Worm (Caenorhabditis elegans) whole organism, late embryonic: ENCODE results near the gene glrx-3.

Experiments
- C08G9.2 ChIP-seq: sonication (generic microtip); optimal IDR thresholded peaks from 2 replicates; lab custom pipeline; 2016; ENCODE audit warnings: mild to moderate bottlenecking, missing genetic modification characterization, moderate library complexity, missing compliant biosample characterization
- C38D4.7 ChIP-seq: fragments of 200-800 bp; sonication (Bioruptor generic); optimal IDR thresholded peaks from 2 replicates; lab custom pipeline; 2018; ENCODE audit warnings: mild to moderate bottlenecking, missing genetic modification characterization, moderate library complexity, missing compliant biosample characterization
- F13H6.1 ChIP-seq: sonication (generic microtip); optimal IDR thresholded peaks from 2 replicates; lab custom pipeline; 2016; ENCODE audit warnings: missing genetic modification characterization, missing compliant biosample characterization
- K02D7.2 ChIP-seq: sonication (generic microtip); optimal IDR thresholded peaks from 2 replicates; lab custom pipeline; 2017; ENCODE audit warnings: mild to moderate bottlenecking, missing genetic modification characterization, missing compliant biosample characterization
- T23F11.4 ChIP-seq: fragments of 200-800 bp; sonication (Bioruptor generic); optimal IDR thresholded peaks from 2 replicates; lab custom pipeline; 2018; ENCODE audit warnings: mild to moderate bottlenecking, missing genetic modification characterization, missing compliant biosample characterization
- Y22D7AL.16 ChIP-seq: sonication (generic microtip); optimal IDR thresholded peaks from 2 replicates; lab custom pipeline; 2016; ENCODE audit warnings: missing genetic modification characterization, missing compliant biosample characterization
- ama-1 ChIP-seq: fragments of 150-350 bp; optimal IDR thresholded peaks from 2 replicates; lab custom pipeline; 2014
- ceh-18 ChIP-seq: sonication (generic microtip); optimal IDR thresholded peaks from 2 replicates; lab custom pipeline; 2016; ENCODE audit warnings: missing genetic modification characterization, missing compliant biosample characterization
- ceh-24 ChIP-seq: sonication (generic microtip); optimal IDR thresholded peaks from 2 replicates; lab custom pipeline; 2016; ENCODE audit warnings: mild to moderate bottlenecking, missing genetic modification characterization, missing compliant biosample characterization
- ceh-45 ChIP-seq: fragments of 200-800 bp; sonication (Bioruptor generic); IDR thresholded peaks from 2 replicates; pipeline ENCODE4 v1.3.6; 2022; ENCODE audit warnings: missing genetic modification reagents, missing genetic modification characterization, missing compliant biosample characterization
- ceh-48 ChIP-seq: sonication (generic microtip); optimal IDR thresholded peaks from 2 replicates; lab custom pipeline; 2016; ENCODE audit warnings: missing genetic modification characterization, inconsistent platforms, missing compliant biosample characterization
- ceh-6 ChIP-seq: fragments of 200-800 bp; sonication (Bioruptor generic); optimal IDR thresholded peaks from 2 replicates; lab custom pipeline; 2018; ENCODE audit warnings: mild to moderate bottlenecking, missing genetic modification characterization, missing compliant biosample characterization
- ceh-9 ChIP-seq: sonication (generic microtip); optimal IDR thresholded peaks from 2 replicates; lab custom pipeline; 2016; ENCODE audit warnings: mild to moderate bottlenecking, missing genetic modification characterization, inconsistent platforms, missing compliant biosample characterization
- che-1 ChIP-seq: sonication (generic microtip); optimal IDR thresholded peaks from 2 replicates; lab custom pipeline; 2016; ENCODE audit warnings: mild to moderate bottlenecking, missing genetic modification characterization, missing compliant biosample characterization
- dmd-4 ChIP-seq: sonication (generic microtip); optimal IDR thresholded peaks from 2 replicates; lab custom pipeline; 2016; ENCODE audit warnings: borderline replicate concordance, missing genetic modification characterization, missing compliant biosample characterization
- elt-2 ChIP-seq: sonication (generic microtip); optimal IDR thresholded peaks from 2 replicates; lab custom pipeline; 2016; ENCODE audit warnings: missing genetic modification reagents, missing genetic modification characterization, missing compliant biosample characterization
- elt-4 ChIP-seq: sonication (generic microtip); optimal IDR thresholded peaks from 2 replicates; lab custom pipeline; 2016; ENCODE audit warnings: missing genetic modification characterization, missing compliant biosample characterization
- ets-4 ChIP-seq: sonication (generic microtip); optimal IDR thresholded peaks from 2 replicates; lab custom pipeline; 2016; ENCODE audit warnings: missing genetic modification characterization, missing compliant biosample characterization
- fkh-10 ChIP-seq: fragments of 150-350 bp; optimal IDR thresholded peaks from 2 replicates; lab custom pipeline; 2014; ENCODE audit warnings: missing biosample characterization, missing genetic modification reagents, missing genetic modification characterization
- fkh-6 ChIP-seq: sonication (generic microtip); optimal IDR thresholded peaks from 2 replicates; lab custom pipeline; 2016; ENCODE audit warnings: missing genetic modification characterization, missing compliant biosample characterization
- hlh-13 ChIP-seq: fragments of 200-800 bp; sonication (Bioruptor generic); optimal IDR thresholded peaks from 2 replicates; lab custom pipeline; 2018; ENCODE audit warnings: mild to moderate bottlenecking, missing genetic modification characterization, missing compliant biosample characterization
- hlh-30 ChIP-seq: sonication (generic microtip); optimal IDR thresholded peaks from 2 replicates; lab custom pipeline; 2017; ENCODE audit warnings: antibody characterized with exemption, missing genetic modification characterization, missing compliant biosample characterization; ENCODE audit not compliant: insufficient read depth
- hlh-6 ChIP-seq: sonication (generic microtip); optimal IDR thresholded peaks from 2 replicates; lab custom pipeline; 2016; ENCODE audit warnings: missing genotype, missing genetic modification characterization, missing compliant biosample characterization
- hlh-8 ChIP-seq: sonication (generic microtip); optimal IDR thresholded peaks from 2 replicates; lab custom pipeline; 2016; ENCODE audit warnings: missing genotype, missing genetic modification characterization, missing compliant biosample characterization
- lim-6 ChIP-seq: sonication (generic microtip); optimal IDR thresholded peaks from 2 replicates; lab custom pipeline; 2016; ENCODE audit warnings: missing genetic modification characterization, missing compliant biosample characterization
- lin-11 ChIP-seq: fragments of 200-800 bp; sonication (Bioruptor generic); optimal IDR thresholded peaks from 2 replicates; lab custom pipeline; 2018; ENCODE audit warnings: mild to moderate bottlenecking, missing genetic modification characterization, missing compliant biosample characterization
- madf-2 ChIP-seq: sonication (generic microtip); optimal IDR thresholded peaks from 2 replicates; lab custom pipeline; 2017; ENCODE audit warnings: missing genetic modification characterization, missing compliant biosample characterization
- nfya-1 ChIP-seq: sonication (generic microtip); optimal IDR thresholded peaks from 2 replicates; lab custom pipeline; 2017; ENCODE audit warnings: missing genetic modification characterization, mild to moderate bottlenecking, missing compliant biosample characterization, antibody characterized with exemption, moderate library complexity
- nhr-11 ChIP-seq: fragments of 150-350 bp; optimal IDR thresholded peaks from 2 replicates; lab custom pipeline; 2014; ENCODE audit warnings: missing biosample characterization, missing genetic modification characterization
- nhr-232 ChIP-seq: sonication (generic microtip); optimal IDR thresholded peaks from 2 replicates; lab custom pipeline; 2016; ENCODE audit warnings: missing genetic modification characterization, missing compliant biosample characterization
- pat-9 ChIP-seq: fragments of 200-800 bp; sonication (Bioruptor generic); optimal IDR thresholded peaks from 2 replicates; lab custom pipeline; 2018; ENCODE audit warnings: mild to moderate bottlenecking, missing genetic modification characterization, moderate library complexity, missing compliant biosample characterization
- pha-2 ChIP-seq: sonication (generic microtip); optimal IDR thresholded peaks from 2 replicates; lab custom pipeline; 2017; ENCODE audit warnings: mild to moderate bottlenecking, missing genetic modification characterization, missing compliant biosample characterization
- pha-4 ChIP-seq: fragments of 150-350 bp; optimal IDR thresholded peaks from 2 replicates; lab custom pipeline; 2018; ENCODE audit warnings: missing biosample characterization, missing genetic modification reagents, missing genetic modification characterization
- rnt-1 ChIP-seq: sonication (generic microtip); optimal IDR thresholded peaks from 2 replicates; lab custom pipeline; 2016; ENCODE audit warnings: missing genetic modification characterization, missing compliant biosample characterization
- syd-9 ChIP-seq: sonication (generic microtip); optimal IDR thresholded peaks from 2 replicates; lab custom pipeline; 2016; ENCODE audit warnings: mild to moderate bottlenecking, missing genetic modification characterization, moderate library complexity, missing compliant biosample characterization
- tbx-2 ChIP-seq: sonication (generic microtip); optimal IDR thresholded peaks from 2 replicates; lab custom pipeline; 2016; ENCODE audit warnings: missing genetic modification characterization, missing compliant biosample characterization
- ttx-3 ChIP-seq: sonication (generic microtip); optimal IDR thresholded peaks from 2 replicates; lab custom pipeline; 2016; ENCODE audit warnings: missing genetic modification reagents, missing genetic modification characterization, missing compliant biosample characterization
- zip-5 ChIP-seq: sonication (generic microtip); optimal IDR thresholded peaks from 2 replicates; lab custom pipeline; 2016; ENCODE audit warnings: missing genetic modification characterization, missing compliant biosample characterization

Gene glrx-3

DNA sequence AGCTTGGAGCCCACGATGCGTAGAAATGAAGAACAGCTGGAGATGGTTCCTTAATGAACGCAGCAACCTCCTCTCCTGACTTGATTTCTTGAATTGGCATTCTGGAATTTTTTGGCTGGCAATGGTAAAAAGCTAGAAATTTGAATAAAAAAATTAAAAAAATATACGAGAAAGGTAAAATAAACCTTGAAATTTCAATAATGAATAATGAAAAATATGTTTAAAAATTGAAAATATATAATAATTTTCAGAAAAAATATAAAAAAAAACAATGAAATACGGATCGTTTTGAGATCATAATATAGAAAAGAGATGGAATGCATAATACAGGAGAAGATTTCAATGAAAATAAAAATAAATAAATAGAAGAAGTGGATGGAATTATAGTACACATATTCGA lies at the start of gene glrx-3:
glrx-3 (minus strand) TSS at position 101 of the 400 bp plus-strand sequence.
- TF ChIP-seq ama-1 = no peak
- TF ChIP-seq lin-11 (tag; lab: Kevin White, UChicago) = no peak
- no peak for TF ChIP-seq ceh-48
- no peak for TF ChIP-seq hlh-8 (tag; lab: Kevin White, UChicago)
- TF ChIP-seq ceh-6 (GFP tag; lab: Kevin White, UChicago) = no peak
- TF ChIP-seq ets-4 = no peak
- no peak for TF ChIP-seq ceh-9 (tag; lab: Kevin White, UChicago)
- TF ChIP-seq hlh-30 (tag; lab: Kevin White, UChicago) = no peak
- no peak for TF ChIP-seq ceh-24 (tag; lab: Kevin White, UChicago)
- TF ChIP-seq T23F11.4 (GFP tag; lab: Kevin White, UChicago) = no peak

DNA sequence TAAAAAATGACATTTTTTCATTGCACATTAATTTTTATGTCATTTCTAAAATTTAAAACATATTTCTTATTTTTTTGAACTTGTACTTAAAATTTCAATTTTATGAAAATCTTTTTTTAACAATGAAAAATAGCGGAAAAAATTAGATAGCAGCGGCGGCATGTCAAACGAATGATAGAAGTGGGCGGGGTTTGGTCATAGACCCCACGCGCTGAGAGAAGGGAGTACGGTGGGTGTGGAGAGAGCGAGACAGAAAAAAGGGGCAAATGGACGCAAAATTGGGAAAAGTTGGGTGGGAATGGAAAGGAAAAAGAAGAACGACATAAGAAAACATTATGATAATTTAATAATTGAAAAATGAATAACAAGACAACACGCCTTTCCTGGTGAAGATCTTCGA lies 46.8 kb upstream of the glrx-3 start:
- TF ChIP-seq fkh-10 (no peak), K02D7.2 (no peak), pha-4 (tag; lab: Kevin White, UChicago) (no peak), hlh-30 (tag; lab: Kevin White, UChicago) (no peak), C08G9.2 (tag; lab: Kevin White, UChicago) (no peak), ttx-3 (tag; lab: Kevin White, UChicago) (no peak), nhr-11 (tag; lab: Kevin White, UChicago) (no peak), C38D4.7 (GFP tag; lab: Kevin White, UChicago) (no peak), nhr-232 (no peak), syd-9 (no peak), F13H6.1 (tag; lab: Kevin White, UChicago) (no peak), ceh-18 (tag; lab: Kevin White, UChicago) (no peak)

DNA sequence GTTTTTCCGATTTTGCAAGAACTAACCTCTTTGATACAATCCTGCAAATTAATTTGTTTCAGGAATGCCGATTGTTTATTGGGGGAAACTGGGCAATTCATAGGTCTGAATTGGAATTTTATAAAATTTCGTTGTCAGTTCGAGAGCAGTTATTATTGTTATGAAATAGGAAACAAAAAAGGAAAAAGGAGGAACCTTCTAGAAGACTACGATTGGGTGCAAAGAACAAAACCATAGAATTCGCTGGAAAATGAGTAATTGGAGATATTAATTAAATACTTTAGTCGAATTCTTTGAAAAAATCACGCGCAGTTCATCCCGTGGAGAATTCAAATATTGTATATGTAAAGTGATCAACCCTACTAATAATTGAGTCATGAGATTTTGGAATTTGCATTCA lies 46.3 kb upstream of the glrx-3 start, which contains the start of gene F13A2.9:
F13A2.9 (minus strand) TSS at position 101 of the 400 bp plus-strand sequence.
- TF ChIP-seq hlh-13 = no peak
- TF ChIP-seq nfya-1 (tag; lab: Kevin White, UChicago) = no peak
- no peak for TF ChIP-seq lim-6 (tag; lab: Kevin White, UChicago)
- TF ChIP-seq zip-5 (tag; lab: Kevin White, UChicago) = no peak
- no peak for TF ChIP-seq T23F11.4 (GFP tag; lab: Kevin White, UChicago)
- TF ChIP-seq ceh-18 (tag; lab: Kevin White, UChicago) = no peak

DNA sequence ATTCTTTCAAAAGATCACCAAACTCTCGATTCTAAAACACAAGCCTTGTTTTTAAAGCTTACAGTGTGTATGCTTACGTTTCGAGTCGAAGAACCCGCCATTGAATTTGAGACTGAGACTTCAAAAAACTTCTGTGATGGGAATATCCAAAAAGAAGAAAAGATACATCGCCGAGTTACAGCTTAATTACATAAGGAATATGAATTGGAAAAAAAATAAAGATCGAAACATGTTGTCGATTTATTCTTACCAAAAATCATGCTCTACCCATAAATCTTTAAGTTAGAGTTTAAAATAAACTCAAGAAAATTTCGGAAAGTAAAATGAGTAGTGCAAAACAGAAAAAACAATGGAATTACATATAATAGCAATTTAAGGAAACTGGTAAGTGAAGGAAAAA lies 45.1 kb upstream of the glrx-3 start, which contains the start of gene F13A2.10:
F13A2.10 (minus strand) TSS at position 101 of the 400 bp plus-strand sequence.
- TF ChIP-seq che-1 (tag; lab: Kevin White, UChicago) = no peak
- no peak for TF ChIP-seq C08G9.2 (tag; lab: Kevin White, UChicago)
- TF ChIP-seq lin-11 (tag; lab: Kevin White, UChicago) = no peak
- no peak for TF ChIP-seq pha-4 (tag; lab: Kevin White, UChicago)
- TF ChIP-seq fkh-6 (tag; lab: Kevin White, UChicago) = no peak
- no peak for TF ChIP-seq madf-2 (tag; lab: Kevin White, UChicago)
- TF ChIP-seq dmd-4 (tag; lab: Kevin White, UChicago) = no peak
- no peak for TF ChIP-seq C38D4.7 (GFP tag; lab: Kevin White, UChicago)
- TF ChIP-seq hlh-30 (tag; lab: Kevin White, UChicago) = no peak
- TF ChIP-seq pat-9 = no peak
- TF ChIP-seq ceh-9 (tag; lab: Kevin White, UChicago) = no peak
- TF ChIP-seq hlh-8 (tag; lab: Kevin White, UChicago) = no peak
- no peak for TF ChIP-seq rnt-1 (tag; lab: Kevin White, UChicago)

DNA sequence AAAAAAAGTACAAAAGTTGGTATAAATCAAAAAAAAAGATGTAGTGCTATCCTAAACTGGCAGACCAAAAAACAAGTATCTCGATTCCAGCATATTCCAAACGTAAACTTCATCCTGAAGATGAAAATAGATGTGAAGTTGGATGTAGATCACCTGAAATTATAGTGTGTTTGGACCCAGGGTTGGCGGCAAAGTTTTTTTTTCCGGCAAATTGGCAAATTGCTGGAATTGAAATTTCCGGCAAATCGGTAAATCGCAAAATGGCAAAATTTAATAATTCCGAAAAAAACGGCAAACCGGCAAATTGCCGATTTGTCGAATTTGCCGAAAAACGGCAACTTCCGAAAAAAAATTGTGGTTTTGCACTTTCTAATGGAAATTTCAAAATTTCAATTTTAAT lies 43.4 kb upstream of the glrx-3 start, which contains the start of gene F13A2.2:
F13A2.2 (minus strand) TSS at position 101 of the 400 bp plus-strand sequence.
- TF ChIP-seq ceh-45 (no peak), elt-2 (no peak), C38D4.7 (GFP tag; lab: Kevin White, UChicago) (no peak), lin-11 (tag; lab: Kevin White, UChicago) (no peak), hlh-6 (tag; lab: Kevin White, UChicago) (no peak), ama-1 (no peak), elt-4 (tag; lab: Kevin White, UChicago) (no peak), F13H6.1 (tag; lab: Kevin White, UChicago) (no peak), syd-9 (no peak), ceh-6 (GFP tag; lab: Kevin White, UChicago) (no peak), tbx-2 (tag; lab: Kevin White, UChicago) (no peak), dmd-4 (tag; lab: Kevin White, UChicago) (no peak), pha-2 (tag; lab: Kevin White, UChicago) (no peak), Y22D7AL.16 (tag; lab: Kevin White, UChicago) (no peak)
